Worm (Caenorhabditis elegans) whole organism, young adult: ENCODE data around the gene F43C11.7.

Experiments used
- F22D6.2 ChIP-seq: sonication (generic microtip); optimal IDR thresholded peaks from 2 replicates; lab custom pipeline; 2016; ENCODE audit warnings: mild to moderate bottlenecking, missing genetic modification characterization, missing compliant biosample characterization
- F49E8.2 ChIP-seq: sonication (generic microtip); optimal IDR thresholded peaks from 3 replicates; lab custom pipeline; 2017; ENCODE audit warnings: missing genetic modification characterization, mild to moderate bottlenecking, missing compliant biosample characterization, antibody characterized with exemption, moderate library complexity; ENCODE audit not compliant: insufficient read depth
- K11D2.4 ChIP-seq: fragments of 200-800 bp; sonication (Bioruptor generic); IDR thresholded peaks from 2 replicates; pipeline ENCODE4 v1.3.6; 2022; ENCODE audit warnings: missing genetic modification reagents, missing genetic modification characterization, missing compliant biosample characterization
- K12H6.12 ChIP-seq: fragments of 200-800 bp; sonication (Bioruptor generic); optimal IDR thresholded peaks from 2 replicates; lab custom pipeline; 2018; ENCODE audit warnings: mild to moderate bottlenecking, missing genetic modification characterization, missing compliant biosample characterization
- T07F8.4 ChIP-seq: sonication (generic microtip); optimal IDR thresholded peaks from 2 replicates; lab custom pipeline; 2016; ENCODE audit warnings: mild to moderate bottlenecking, missing genetic modification characterization, moderate library complexity, missing compliant biosample characterization
- Y79H2A.3 ChIP-seq: fragments of 200-800 bp; sonication (Bioruptor generic); conservative IDR thresholded peaks from 2 replicates; pipeline ENCODE4 v1.3.6; 2022; ENCODE audit warnings: missing genetic modification reagents, missing genetic modification characterization, missing compliant biosample characterization
- ZK185.1 ChIP-seq: sonication (generic microtip); optimal IDR thresholded peaks from 2 replicates; lab custom pipeline; 2016; ENCODE audit warnings: mild to moderate bottlenecking, missing genetic modification characterization, missing compliant biosample characterization; ENCODE audit not compliant: poor library complexity, severe bottlenecking
- chd-7 ChIP-seq: sonication (generic microtip); optimal IDR thresholded peaks from 2 replicates; lab custom pipeline; 2016; ENCODE audit warnings: mild to moderate bottlenecking, missing genetic modification characterization, moderate library complexity, missing compliant biosample characterization
- dpff-1 ChIP-seq: sonication (generic microtip); optimal IDR thresholded peaks from 2 replicates; lab custom pipeline; 2017; ENCODE audit warnings: mild to moderate bottlenecking, missing genetic modification characterization, missing compliant biosample characterization
- egl-18 ChIP-seq: fragments of 200-800 bp; sonication (Bioruptor generic); IDR thresholded peaks from 2 replicates; pipeline ENCODE4 v1.3.6; 2022; ENCODE audit warnings: missing genetic modification reagents, missing genetic modification characterization, missing compliant biosample characterization
- egl-44 ChIP-seq: fragments of 200-800 bp; sonication (Bioruptor generic); IDR thresholded peaks from 2 replicates; pipeline ENCODE4 v1.3.6; 2022; ENCODE audit warnings: missing genetic modification reagents, missing genetic modification characterization, missing compliant biosample characterization
- egrh-3 ChIP-seq: fragments of 200-800 bp; sonication (Bioruptor generic); IDR thresholded peaks from 2 replicates; pipeline ENCODE4 v1.3.6; 2022; ENCODE audit warnings: missing genetic modification reagents, missing genetic modification characterization, missing compliant biosample characterization
- him-1 ChIP-seq: sonication (generic microtip); optimal IDR thresholded peaks from 2 replicates; lab custom pipeline; 2016; ENCODE audit warnings: missing genotype, missing genetic modification reagents, missing genetic modification characterization, missing compliant biosample characterization
- hlh-26 ChIP-seq: fragments of 200-800 bp; sonication (Bioruptor generic); conservative IDR thresholded peaks from 2 replicates; pipeline ENCODE4 v1.3.6; 2022; ENCODE audit warnings: missing genetic modification reagents, missing genetic modification characterization, missing compliant biosample characterization
- hrde-1 ChIP-seq: sonication (generic microtip); optimal IDR thresholded peaks from 2 replicates; lab custom pipeline; 2016; ENCODE audit warnings: missing genetic modification characterization, mild to moderate bottlenecking, missing compliant biosample characterization, moderate library complexity, missing genotype, missing genetic modification reagents, borderline replicate concordance
- hsf-1 ChIP-seq: fragments of 200-800 bp; sonication (Bioruptor generic); IDR thresholded peaks from 2 replicates; pipeline ENCODE4 v1.3.6; 2022; ENCODE audit warnings: missing genetic modification reagents, missing genetic modification characterization, missing compliant biosample characterization
- lin-40 ChIP-seq: sonication (generic microtip); optimal IDR thresholded peaks from 2 replicates; lab custom pipeline; 2016; ENCODE audit warnings: missing genetic modification characterization, mild to moderate bottlenecking, missing compliant biosample characterization, missing genotype, missing genetic modification reagents
- mcd-1 ChIP-seq: fragments of 200-800 bp; sonication (Bioruptor generic); IDR thresholded peaks from 2 replicates; pipeline ENCODE4 v1.3.6; 2022; ENCODE audit warnings: missing genetic modification reagents, missing genetic modification characterization, missing compliant biosample characterization
- nfya-1 ChIP-seq: sonication (generic microtip); optimal IDR thresholded peaks from 2 replicates; lab custom pipeline; 2017; ENCODE audit warnings: antibody characterized with exemption, missing compliant biosample characterization, missing genetic modification characterization, borderline replicate concordance; ENCODE audit not compliant: insufficient read depth
- snpc-4 ChIP-seq, 5 experiments: fragments of 150-350 bp in 1 of 5; sonication (generic microtip) in 4 of 5; optimal IDR thresholded peaks; 2 replicates each; lab custom pipeline; 2014 to 2018; ENCODE audit warnings: missing genetic modification characterization in 5 of 5, missing biosample characterization in 3 of 5, antibody characterized with exemption in 2 of 5, mild to moderate bottlenecking in 2 of 5, missing compliant biosample characterization in 2 of 5, missing genotype in 2 of 5, moderate library complexity in 2 of 5, missing genetic modification reagents in 1 of 5
- ztf-26 ChIP-seq: sonication (generic microtip); optimal IDR thresholded peaks from 2 replicates; lab custom pipeline; 2017; ENCODE audit warnings: missing genetic modification characterization, missing compliant biosample characterization
- ztf-6 ChIP-seq: fragments of 200-800 bp; sonication (Bioruptor generic); IDR thresholded peaks from 2 replicates; pipeline ENCODE4 v1.3.6; 2022; ENCODE audit warnings: missing genetic modification reagents, missing genetic modification characterization, missing compliant biosample characterization

Gene F43C11.7

DNA sequence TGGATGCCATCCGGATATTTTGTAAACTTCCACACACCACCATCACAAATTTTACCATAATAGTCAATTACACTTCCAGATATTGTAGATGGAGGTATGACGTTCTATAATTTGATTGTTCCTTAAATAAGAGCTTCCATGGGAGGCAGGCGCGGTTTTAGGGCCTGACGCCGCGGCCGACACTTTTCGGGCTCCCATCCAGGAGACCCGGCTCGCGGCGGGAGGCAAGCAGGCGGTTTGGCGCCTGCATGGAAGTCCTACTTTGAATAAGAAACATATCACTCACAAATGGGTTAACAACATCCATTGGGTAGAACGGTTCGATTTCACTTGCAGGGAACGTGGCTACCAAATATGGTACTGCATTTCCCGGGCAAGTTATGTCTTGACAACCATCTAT, 44.0 kb downstream of the F43C11.7 start:
- TF ChIP-seq chd-7 (tag; lab: Kevin White, UChicago) (no peak), ztf-6 (no peak), egrh-3 (peak; percentile 55; the same call in 1 of the 2 replicates), ZK185.1 (tag; lab: Kevin White, UChicago) (no peak), Y79H2A.3 (no peak)

DNA sequence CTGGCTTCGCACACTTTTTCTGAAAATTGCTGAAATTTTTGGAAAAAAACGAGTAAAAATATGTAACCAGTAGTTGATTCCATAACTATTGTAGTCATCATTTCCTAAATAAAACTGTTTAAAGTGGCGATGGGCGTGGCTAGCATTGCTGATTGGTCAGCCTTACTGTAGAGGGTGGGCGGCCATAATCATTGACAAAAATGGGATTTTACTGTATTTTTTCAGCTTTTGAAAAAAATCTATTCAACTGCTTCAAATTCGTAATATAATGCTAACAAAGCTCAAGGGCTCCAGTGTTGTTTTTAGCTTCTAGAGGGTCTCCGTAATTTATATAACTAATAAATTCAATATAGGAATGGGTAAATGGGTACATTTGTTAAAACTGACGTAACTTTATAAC, 44.5 kb downstream of the F43C11.7 start, which contains the start of gene F16G10.7:
F16G10.7 (minus strand) TSS at position 101 of the 400 bp plus-strand sequence.
- no peak for TF ChIP-seq him-1 (tag; lab: Kevin White, UChicago)
- no peak for TF ChIP-seq F49E8.2 (tag; lab: Kevin White, UChicago)
- no peak for TF ChIP-seq nfya-1

DNA sequence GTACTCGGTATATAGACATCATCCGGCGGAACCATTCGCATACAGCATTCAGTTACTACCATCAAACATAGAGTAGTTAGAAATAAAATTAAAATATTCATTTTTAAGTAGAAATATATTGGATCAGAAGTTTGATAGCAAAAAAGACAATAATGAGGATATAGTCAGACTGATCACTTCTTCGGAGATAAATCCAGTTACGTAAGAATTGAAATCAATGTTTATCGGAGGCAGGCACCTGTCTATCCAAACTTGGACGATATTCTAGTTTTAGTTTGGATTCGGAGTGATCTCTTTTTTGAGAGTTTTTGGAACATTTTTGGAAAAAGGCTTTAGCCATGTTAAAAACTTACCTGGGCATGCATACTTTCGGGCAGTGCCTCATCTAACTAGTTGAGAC, 47.6 kb downstream of the F43C11.7 start, which contains the start of gene F16G10.8:
F16G10.8 (minus strand) TSS at position 101 of the 400 bp plus-strand sequence.
- TF ChIP-seq snpc-4 (GFP tag; optimal IDR thresholded peaks at IDR 0.05; lab: Kevin White, UChicago) (no peak), snpc-4 (tag; optimal IDR thresholded peaks at IDR 0.05; lab: Kevin White, UChicago) (no peak), hsf-1 (GFP tag; lab: Robert Waterston, UW) (no peak), hlh-26 (GFP tag; lab: Robert Waterston, UW) (no peak)

DNA sequence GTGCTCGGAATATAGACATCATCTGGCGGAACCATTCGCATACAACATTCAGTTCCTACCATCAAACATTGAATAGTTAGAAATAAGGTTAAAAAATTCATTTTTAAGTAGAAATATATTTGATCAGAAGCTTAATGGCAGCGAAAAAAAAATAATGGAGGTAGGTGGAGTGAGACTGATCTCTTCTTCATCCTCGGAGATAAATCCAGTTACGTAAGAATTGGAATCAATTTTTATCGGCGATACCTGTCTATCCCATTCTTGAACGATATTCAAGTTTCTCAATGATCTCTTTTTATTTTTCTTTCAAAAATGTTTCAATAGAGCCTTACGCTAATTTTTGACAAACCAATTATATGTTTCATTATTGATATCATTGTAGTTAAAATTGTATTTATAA, 49.8 kb downstream of the F43C11.7 start, which contains the start of gene F16G10.9:
F16G10.9 (minus strand) TSS at position 101 of the 400 bp plus-strand sequence.
- TF ChIP-seq K12H6.12 (tag; lab: Kevin White, UChicago) (no peak), chd-7 (tag; lab: Kevin White, UChicago) (no peak), T07F8.4 (tag; lab: Kevin White, UChicago) (no peak), mcd-1 (GFP tag; lab: Robert Waterston, UW) (no peak), F22D6.2 (tag; lab: Kevin White, UChicago) (no peak), egl-44 (GFP tag; lab: Robert Waterston, UW) (no peak), egl-18 (no peak), ztf-26 (no peak), K11D2.4 (no peak), dpff-1 (tag; lab: Kevin White, UChicago) (no peak), lin-40 (tag; lab: Kevin White, UChicago) (no peak), hrde-1 (tag; lab: Kevin White, UChicago) (no peak)
- TF ChIP-seq, all 124 proteins: peak for 0
